Fruit fly (Drosophila melanogaster): ENCODE measurements around the gene CG17544.

The CG17544 gene

DNA sequence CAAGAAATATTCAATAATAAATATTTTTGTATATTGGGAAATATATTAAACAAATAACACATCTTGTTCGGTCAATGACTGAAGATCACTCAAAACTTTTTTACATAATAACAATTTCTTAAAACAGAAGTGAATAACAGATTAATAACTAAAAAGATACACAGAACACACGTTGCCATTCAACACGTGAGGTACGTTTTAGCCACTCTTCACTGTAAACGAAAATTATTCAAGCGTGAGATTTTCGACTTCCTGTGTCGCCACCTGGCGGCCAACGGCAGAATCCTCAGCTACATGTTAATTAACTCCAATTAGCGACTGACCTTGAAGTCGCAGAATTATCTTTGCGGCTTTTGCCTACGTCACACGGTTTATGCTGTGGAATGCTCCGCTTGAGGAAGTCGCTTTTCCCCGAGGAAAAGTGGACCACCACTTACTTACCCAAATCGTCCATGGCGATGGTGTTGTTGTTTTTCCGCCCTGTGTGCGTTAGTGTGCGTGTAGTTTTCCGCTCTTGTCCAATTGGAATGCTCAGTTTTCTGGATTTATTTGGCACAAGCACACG lies 27.6 kb upstream of the CG17544 start (continued):
- TF ChIP-seq Dek (tag; optimal IDR thresholded peaks at IDR 0.05) (peak; percentile 62), dati (GFP tag; IDR thresholded peaks at IDR 0.05) (no peak), pho (GFP tag; optimal IDR thresholded peaks at IDR 0.05) (peak; percentile 38), CG7987 (GFP tag; optimal IDR thresholded peaks at IDR 0.05) (no peak), Opbp (GFP tag; IDR thresholded peaks at IDR 0.05; ENCODE audit: partially characterized antibody) (no peak), CG18476 (GFP tag; optimal IDR thresholded peaks at IDR 0.05) (peak; percentile 28), Camta (GFP tag; optimal IDR thresholded peaks at IDR 0.05) (peak; percentile 52), Oaz (GFP tag; IDR thresholded peaks at IDR 0.05) (peak; percentile 23; the same call in 1 of the 2 replicates), Abd-B (GFP tag; optimal IDR thresholded peaks at IDR 0.05) (peak; percentile 39), Hr51 (GFP tag; optimal IDR thresholded peaks at IDR 0.05) (peak; percentile 16 to 82), CG2712 (tag; optimal IDR thresholded peaks at IDR 0.05) (peak; percentile 82), CG2129 (GFP tag; IDR thresholded peaks at IDR 0.05; ENCODE audit: partially characterized antibody) (no peak), CG12391 (tag; optimal IDR thresholded peaks at IDR 0.05) (peak; percentile 74), crol (GFP tag; IDR thresholded peaks at IDR 0.05) (no peak), Drgx (GFP tag; IDR thresholded peaks at IDR 0.05) (no peak), wdn (GFP tag; IDR thresholded peaks at IDR 0.05) (0 out of 2 replicates have a peak, but pooled peaks have one; percentile 38), Sry-β (GFP tag; optimal IDR thresholded peaks at IDR 0.05) (no peak), gcm2 (GFP tag; optimal IDR thresholded peaks at IDR 0.05) (peak; percentile 37), CG2678 (tag; optimal IDR thresholded peaks at IDR 0.05) (peak; percentile 84), ewg (GFP tag; optimal IDR thresholded peaks at IDR 0.05) (peak; percentile 10), stc (GFP tag; IDR thresholded peaks at IDR 0.05) (peak; percentile 52; the same call in 1 of the 2 replicates), CG13123 (GFP tag; optimal IDR thresholded peaks at IDR 0.05) (no peak), sisA (GFP tag; IDR thresholded peaks at IDR 0.05) (peak; percentile 68), CG11085 (GFP tag; IDR thresholded peaks at IDR 0.05) (peak; percentile 51), CoRest (tag; optimal IDR thresholded peaks at IDR 0.05) (peak; percentile 76), Adf1 (GFP tag; IDR thresholded peaks at IDR 0.05) (peak; percentile 30), Sox102F (GFP tag; optimal IDR thresholded peaks at IDR 0.05) (peak; percentile 76), fd96Cb (tag; optimal IDR thresholded peaks at IDR 0.05) (peak; percentile 61), abd-A (tag; optimal IDR thresholded peaks at IDR 0.05) (no peak), insv (GFP tag; optimal IDR thresholded peaks at IDR 0.05) (peak; percentile 87 to 93), hkb (optimal IDR thresholded peaks at IDR 0.05) (no peak), hkb (GFP tag; IDR thresholded peaks at IDR 0.05) (peak; percentile 63), Hmx (GFP tag; optimal IDR thresholded peaks at IDR 0.05) (peak; percentile 29), crc (GFP tag; optimal IDR thresholded peaks at IDR 0.05) (peak; percentile 19), CG15011 (GFP tag; optimal IDR thresholded peaks at IDR 0.05) (peak; percentile 49), crp (GFP tag; optimal IDR thresholded peaks at IDR 0.05) (no peak), CG10462 (GFP tag; optimal IDR thresholded peaks at IDR 0.05) (no peak), pzg (GFP tag; optimal IDR thresholded peaks at IDR 0.05) (no peak), Eip74EF (GFP tag; optimal IDR thresholded peaks at IDR 0.05) (no peak), seq (GFP tag; IDR thresholded peaks at IDR 0.05) (peak; percentile 62; the same call in 1 of the 2 replicates), Hr39 (optimal IDR thresholded peaks at IDR 0.05) (no peak), CG13287 (GFP tag; IDR thresholded peaks at IDR 0.05; ENCODE audit: partially characterized antibody) (no peak), CG10565 (GFP tag; optimal IDR thresholded peaks at IDR 0.05) (peak; percentile 20), yki (optimal IDR thresholded peaks at IDR 0.05) (no peak), Kr (GFP tag; optimal IDR thresholded peaks at IDR 0.05) (no peak), CG5245 (GFP tag; optimal IDR thresholded peaks at IDR 0.05) (peak; percentile 55), ttk (GFP tag; IDR thresholded peaks at IDR 0.05) (peak; percentile 38; the same call in 1 of the 2 replicates), dmrt99B (tag; optimal IDR thresholded peaks at IDR 0.05) (peak; percentile 78), amos (GFP tag; IDR thresholded peaks at IDR 0.05; ENCODE audit: partially characterized antibody) (no peak), ato (GFP tag; IDR thresholded peaks at IDR 0.05; ENCODE audit: partially characterized antibody) (no peak)
